Worm (Caenorhabditis elegans) whole organism, late embryonic: ENCODE results near the gene ins-11.
A peak's percentile ranks its signal among the peaks of the same experiment; 100 is the strongest.

Source experiments
- K02D7.2 ChIP-seq: sonication (generic microtip); optimal IDR thresholded peaks from 2 replicates; lab custom pipeline; 2017; ENCODE audit warnings: mild to moderate bottlenecking, missing genetic modification characterization, missing compliant biosample characterization
- ceh-2 ChIP-seq: sonication (generic microtip); optimal IDR thresholded peaks from 2 replicates; lab custom pipeline; 2016; ENCODE audit warnings: missing genotype, missing genetic modification characterization, missing compliant biosample characterization
- ceh-34 ChIP-seq: sonication (generic microtip); optimal IDR thresholded peaks from 2 replicates; lab custom pipeline; 2016; ENCODE audit warnings: mild to moderate bottlenecking, missing genetic modification characterization, missing compliant biosample characterization
- che-1 ChIP-seq: sonication (generic microtip); optimal IDR thresholded peaks from 2 replicates; lab custom pipeline; 2016; ENCODE audit warnings: mild to moderate bottlenecking, missing genetic modification characterization, missing compliant biosample characterization
- dve-1 ChIP-seq: sonication (generic microtip); optimal IDR thresholded peaks from 2 replicates; lab custom pipeline; 2017; ENCODE audit warnings: antibody characterized with exemption, mild to moderate bottlenecking, missing genetic modification characterization, missing compliant biosample characterization
- hlh-30 ChIP-seq: sonication (generic microtip); optimal IDR thresholded peaks from 2 replicates; lab custom pipeline; 2017; ENCODE audit warnings: antibody characterized with exemption, missing genetic modification characterization, missing compliant biosample characterization; ENCODE audit not compliant: insufficient read depth
- nhr-11 ChIP-seq: fragments of 150-350 bp; optimal IDR thresholded peaks from 2 replicates; lab custom pipeline; 2014; ENCODE audit warnings: missing biosample characterization, missing genetic modification characterization
- pha-4 ChIP-seq: fragments of 150-350 bp; optimal IDR thresholded peaks from 2 replicates; lab custom pipeline; 2018; ENCODE audit warnings: missing biosample characterization, missing genetic modification reagents, missing genetic modification characterization

DNA sequence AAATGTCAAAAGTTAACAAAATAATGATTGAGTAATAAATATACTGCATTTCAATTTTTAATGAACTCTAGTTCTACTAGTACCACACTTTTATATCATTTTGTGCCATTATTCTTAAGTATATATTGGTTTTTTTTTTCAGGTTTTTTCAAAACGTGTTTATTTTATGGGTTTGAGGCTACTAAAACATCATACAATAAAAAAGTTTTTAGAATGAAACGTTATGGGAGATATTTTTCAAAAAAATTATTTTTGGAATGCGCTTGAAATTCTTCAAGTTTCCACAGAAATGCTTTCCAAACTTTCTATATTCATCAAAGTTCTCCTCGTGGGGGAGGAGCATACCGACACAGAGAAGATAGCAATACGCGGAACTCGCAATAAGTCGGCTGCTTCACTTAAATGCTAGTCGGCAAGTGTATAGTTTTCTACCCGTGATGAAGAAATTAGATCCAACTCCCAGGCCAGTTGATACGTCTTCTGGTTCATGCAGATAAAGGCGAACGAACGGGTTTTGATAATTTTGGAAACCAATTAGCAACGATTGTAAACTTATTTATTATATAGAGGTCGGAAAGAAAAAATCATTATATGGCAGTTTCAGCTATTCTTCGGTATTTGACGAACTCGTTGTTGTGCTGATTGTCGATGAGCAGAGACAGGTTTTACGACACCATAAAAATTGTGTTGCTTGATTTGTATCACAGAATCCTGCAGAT is 43.0 kb downstream of the ins-11 start, which contains the start of gene C17G10.10:
- TF ChIP-seq K02D7.2 (tag; lab: Kevin White, UChicago): no peak
- no peak for TF ChIP-seq ceh-2 (tag; lab: Kevin White, UChicago)
- peak; percentile 35 for TF ChIP-seq dve-1
- no peak for TF ChIP-seq nhr-11 (tag; lab: Kevin White, UChicago)
- no peak for TF ChIP-seq ceh-34 (tag; lab: Kevin White, UChicago)
- no peak for TF ChIP-seq hlh-30 (tag; lab: Kevin White, UChicago)
- no peak for TF ChIP-seq che-1 (tag; lab: Kevin White, UChicago)
- no peak for TF ChIP-seq pha-4 (tag; lab: Kevin White, UChicago)
